Worm (Caenorhabditis elegans): ENCODE measurements around the gene mfsd-13.2.

mfsd-13.2 gene

ce11 chrII:7186117-7186516 lies 20.5 kb upstream of the mfsd-13.2 start:
- TF ChIP-seq mdl-1 (tag; optimal IDR thresholded peaks at IDR 0.05): no peak
- TF ChIP-seq nhr-43 (tag; optimal IDR thresholded peaks at IDR 0.05; ENCODE audit: poor library complexity, severe bottlenecking): no peak
- TF ChIP-seq elt-1 (tag; optimal IDR thresholded peaks at IDR 0.05): no peak
- no peak for TF ChIP-seq elt-2 (tag; optimal IDR thresholded peaks at IDR 0.05)

ce11 chrII:7183493-7184272 lies 18.0 kb upstream of the mfsd-13.2 start, which contains the start of gene pdl-1:
TSS of gene pdl-1 (plus strand) at chrII:7183801.
- TF ChIP-seq R02D3.7 (tag; optimal IDR thresholded peaks at IDR 0.05): peak; percentile 16
- TF ChIP-seq nhr-12 (tag; optimal IDR thresholded peaks at IDR 0.05): no peak
- TF ChIP-seq pha-4 (tag; optimal IDR thresholded peaks at IDR 0.05): peak; percentile 87
- no peak for TF ChIP-seq nhr-11 (tag; optimal IDR thresholded peaks at IDR 0.05)
- TF ChIP-seq elt-1 (tag; optimal IDR thresholded peaks at IDR 0.05): no peak
- peak; percentile 27 for TF ChIP-seq nhr-77 (tag; optimal IDR thresholded peaks at IDR 0.05)
- peak; percentile 68 for TF ChIP-seq lin-39 (tag; optimal IDR thresholded peaks at IDR 0.05)
- no peak for TF ChIP-seq egl-27 (tag; optimal IDR thresholded peaks at IDR 0.05)
- no peak for TF ChIP-seq daf-12 (tag; optimal IDR thresholded peaks at IDR 0.05)
- TF ChIP-seq skn-1 (tag; optimal IDR thresholded peaks at IDR 0.05): peak; percentile 6
- TF ChIP-seq fkh-10 (GFP tag; optimal IDR thresholded peaks at IDR 0.05): no peak
- TF ChIP-seq egl-5 (tag; optimal IDR thresholded peaks at IDR 0.05): peak; percentile 25
- TF ChIP-seq hmg-11 (tag; optimal IDR thresholded peaks at IDR 0.05): no peak
- TF ChIP-seq tbx-2 (tag; optimal IDR thresholded peaks at IDR 0.05): peak; percentile 62
- peak; percentile 59 for TF ChIP-seq ceh-82 (tag; optimal IDR thresholded peaks at IDR 0.05)
- peak; percentile 68 for TF ChIP-seq nfya-1 (tag; optimal IDR thresholded peaks at IDR 0.05; ENCODE audit: insufficient read depth)
- peak; percentile 14 for TF ChIP-seq lin-15B (tag; optimal IDR thresholded peaks at IDR 0.05)
- TF ChIP-seq mml-1 (tag; optimal IDR thresholded peaks at IDR 0.05): no peak
- no peak for TF ChIP-seq zag-1 (tag; optimal IDR thresholded peaks at IDR 0.05)
- TF ChIP-seq elt-2 (tag; optimal IDR thresholded peaks at IDR 0.05): peak; percentile 36
- TF ChIP-seq fos-1 (tag; optimal IDR thresholded peaks at IDR 0.05): no peak
- no peak for TF ChIP-seq nhr-23 (tag; optimal IDR thresholded peaks at IDR 0.05)
- TF ChIP-seq unc-39 (tag; optimal IDR thresholded peaks at IDR 0.05): no peak
- no peak for TF ChIP-seq lsy-12 (tag; optimal IDR thresholded peaks at IDR 0.05)
- TF ChIP-seq nhr-43 (tag; optimal IDR thresholded peaks at IDR 0.05; ENCODE audit: poor library complexity, severe bottlenecking): peak; percentile 75
- TF ChIP-seq pqm-1 (tag; optimal IDR thresholded peaks at IDR 0.05): peak; percentile 11
- TF ChIP-seq ceh-16 (tag; optimal IDR thresholded peaks at IDR 0.05): no peak
- no peak for TF ChIP-seq fkh-2 (tag; optimal IDR thresholded peaks at IDR 0.05)
- no peak for TF ChIP-seq unc-62 (GFP tag; optimal IDR thresholded peaks at IDR 0.05)
- TF ChIP-seq jun-1 (tag; optimal IDR thresholded peaks at IDR 0.05): peak; percentile 15
- no peak for TF ChIP-seq ZK546.5 (tag; optimal IDR thresholded peaks at IDR 0.05)
- no peak for TF ChIP-seq nhr-25 (tag; optimal IDR thresholded peaks at IDR 0.05)
- TF ChIP-seq sea-2 (GFP tag; optimal IDR thresholded peaks at IDR 0.05): no peak
- TF ChIP-seq snpc-4 (tag; optimal IDR thresholded peaks at IDR 0.05): peak; percentile 60
- TF ChIP-seq ama-1 (optimal IDR thresholded peaks at IDR 0.05): peak; percentile 69
- no peak for TF ChIP-seq ztf-11 (tag; optimal IDR thresholded peaks at IDR 0.05)
- TF ChIP-seq elt-3 (tag; optimal IDR thresholded peaks at IDR 0.05): no peak
- no peak for TF ChIP-seq nhr-76 (tag; optimal IDR thresholded peaks at IDR 0.05)
- peak; percentile 72 for TF ChIP-seq ztf-4 (tag; optimal IDR thresholded peaks at IDR 0.05)
- no peak for TF ChIP-seq ceh-9 (tag; optimal IDR thresholded peaks at IDR 0.05)
- no peak for TF ChIP-seq eor-1 (tag; optimal IDR thresholded peaks at IDR 0.05)

Measured in whole organism, L3 larva.